Worm (Caenorhabditis elegans) whole organism, L4 larva: ENCODE measurements around the gene sri-51.
"Not testable (repeated sequence)": the region's sequence is repeated elsewhere in the genome, so short reads cannot be mapped to it uniquely, and the experiment has no call there.

Experiments
- lin-15B ChIP-seq: fragments of 150-350 bp; sonication (generic microtip); optimal IDR thresholded peaks from 3 replicates; lab custom pipeline; 2014; ENCODE audit warnings: missing biosample characterization, missing genetic modification characterization
- lsy-2 ChIP-seq, 2 experiments: fragments of 150-350 bp in 1 of 2; sonication (generic microtip) in 1 of 2; optimal IDR thresholded peaks; 2 replicates each; lab custom pipeline; 2014 to 2017; ENCODE audit warnings: missing biosample characterization in 2 of 2, missing genetic modification characterization in 2 of 2
- pqm-1 ChIP-seq: sonication (generic microtip); optimal IDR thresholded peaks from 2 replicates; lab custom pipeline; 2017; ENCODE audit warnings: missing biosample characterization, missing genetic modification characterization
- unc-130 ChIP-seq: sonication (generic microtip); optimal IDR thresholded peaks from 2 replicates; lab custom pipeline; 2016; ENCODE audit warnings: missing genetic modification reagents, missing genetic modification characterization, missing compliant biosample characterization
- ztf-11 ChIP-seq: fragments of 150-350 bp; optimal IDR thresholded peaks from 2 replicates; lab custom pipeline; 2014; ENCODE audit warnings: missing biosample characterization, missing genetic modification characterization

DNA sequence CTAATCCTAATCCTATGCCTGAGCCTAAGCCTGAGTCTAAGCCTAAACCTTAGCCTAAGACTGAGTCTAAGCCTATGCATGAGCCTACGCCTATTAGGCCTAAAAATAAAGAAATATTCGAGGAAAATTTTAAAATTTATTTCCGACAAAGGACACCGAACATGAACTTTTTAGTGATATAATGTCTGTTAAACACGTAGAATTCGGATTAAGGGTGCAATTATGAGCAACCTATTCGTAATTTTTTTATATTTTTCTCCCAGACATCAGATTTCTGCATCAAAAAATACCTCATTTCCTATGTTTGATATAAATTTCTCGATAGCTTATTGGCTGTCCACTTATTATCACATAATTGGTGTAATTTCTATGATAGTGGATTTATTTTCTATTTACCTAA is 9.9 kb downstream of the sri-51 start, which contains the start of gene Y27F2A.11:
- not testable (repeated sequence) for TF ChIP-seq pqm-1; unc-130 (GFP tag; lab: Kevin White, UChicago); lsy-2 (tag; optimal IDR thresholded peaks at IDR 0.05; lab: Kevin White, UChicago); lin-15B (tag; lab: Kevin White, UChicago); ztf-11
